Fruit fly (Drosophila melanogaster) whole organism, embryonic: ENCODE data around the gene CG7945.
A peak's percentile ranks its signal among the peaks of the same experiment; 100 is the strongest.

ENCODE experiments used
- Ada2b ChIP-seq: fragments of 200-800 bp; sonication (Bioruptor generic); IDR thresholded peaks from 2 replicates; pipeline ENCODE4 v1.3.6; 2022; ENCODE audit warnings: missing biosample characterization, missing genetic modification characterization
- CG10431 ChIP-seq: fragments of 200-800 bp; sonication (Bioruptor generic); optimal IDR thresholded peaks from 3 replicates; lab custom pipeline; 2018; ENCODE audit warnings: missing biosample characterization, mild to moderate bottlenecking, missing genetic modification characterization
- CG10565 ChIP-seq: fragments of 200-800 bp; sonication (Bioruptor generic); optimal IDR thresholded peaks from 3 replicates; lab custom pipeline; 2016; ENCODE audit warnings: missing biosample characterization, mild to moderate bottlenecking, missing genetic modification characterization
- CG11456 ChIP-seq: fragments of 200-800 bp; sonication (Bioruptor generic); IDR thresholded peaks from 3 replicates; pipeline ENCODE4 v1.3.6; 2022; ENCODE audit warnings: missing biosample characterization, missing genetic modification characterization
- CG12155 ChIP-seq: fragments of 200-800 bp; sonication (Bioruptor generic); optimal IDR thresholded peaks from 3 replicates; lab custom pipeline; 2016; ENCODE audit warnings: missing biosample characterization, missing genetic modification characterization
- CG13287 ChIP-seq: fragments of 200-800 bp; sonication (Bioruptor generic); IDR thresholded peaks from 2 replicates; pipeline ENCODE4 v1.3.6; 2022; ENCODE audit warnings: missing biosample characterization, missing genetic modification characterization; ENCODE audit not compliant: partially characterized antibody
- CG15696 ChIP-seq: fragments of 200-800 bp; sonication (Bioruptor generic); optimal IDR thresholded peaks from 2 replicates; lab custom pipeline; 2019; ENCODE audit warnings: missing biosample characterization, mild to moderate bottlenecking, missing genetic modification characterization, moderate library complexity
- CG16779 ChIP-seq: fragments of 200-800 bp; sonication (Bioruptor generic); IDR thresholded peaks from 2 replicates; pipeline ENCODE4 v1.3.6; 2022; ENCODE audit warnings: missing biosample characterization, missing genetic modification characterization
- CG16863 ChIP-seq: fragments of 200-800 bp; sonication (Bioruptor generic); optimal IDR thresholded peaks from 3 replicates; lab custom pipeline; 2016; ENCODE audit warnings: missing biosample characterization, missing genetic modification characterization
- CG17568 ChIP-seq: fragments of 200-800 bp; sonication (Bioruptor generic); optimal IDR thresholded peaks from 2 replicates; lab custom pipeline; 2018; ENCODE audit warnings: missing biosample characterization, mild to moderate bottlenecking, missing genetic modification characterization, moderate library complexity
- CG2889 ChIP-seq: fragments of 200-800 bp; sonication (Bioruptor generic); IDR thresholded peaks from 3 replicates; pipeline ENCODE4 v1.3.6; 2022; ENCODE audit warnings: missing biosample characterization, missing genetic modification characterization
- CG31388 ChIP-seq: fragments of 200-800 bp; sonication (Bioruptor generic); optimal IDR thresholded peaks from 2 replicates; lab custom pipeline; 2016; ENCODE audit warnings: missing biosample characterization, missing genetic modification characterization
- CG3726 ChIP-seq: fragments of 200-800 bp; sonication (Bioruptor generic); IDR thresholded peaks from 3 replicates; pipeline ENCODE4, ENCODE4 v1.3.6; 2022; ENCODE audit warnings: missing biosample characterization, missing genetic modification characterization
- CG4360 ChIP-seq: fragments of 200-800 bp; sonication (Bioruptor generic); IDR thresholded peaks from 2 replicates; pipeline ENCODE4 v1.3.6; 2022; ENCODE audit warnings: missing biosample characterization, missing genetic modification characterization
- CG6175 ChIP-seq: fragments of 200-800 bp; sonication (Bioruptor generic); IDR thresholded peaks from 3 replicates; pipeline ENCODE4 v1.3.6; 2022; ENCODE audit warnings: missing biosample characterization, missing genetic modification characterization
- CG7786 ChIP-seq: fragments of 200-800 bp; sonication (Bioruptor generic); optimal IDR thresholded peaks from 2 replicates; lab custom pipeline; 2016; ENCODE audit warnings: missing biosample characterization, missing genetic modification characterization
- CG7987 ChIP-seq: fragments of 200-800 bp; sonication (Bioruptor generic); optimal IDR thresholded peaks from 2 replicates; lab custom pipeline; 2018; ENCODE audit warnings: missing biosample characterization, mild to moderate bottlenecking, missing genetic modification characterization, moderate library complexity
- CG8290 ChIP-seq, 3 experiments: fragments of 200-800 bp; sonication (Bioruptor generic); optimal IDR thresholded peaks; 2 replicates each; lab custom pipeline; 2016 to 2019; ENCODE audit warnings: missing biosample characterization in 3 of 3, missing genetic modification characterization in 3 of 3, mild to moderate bottlenecking in 2 of 3, moderate library complexity in 1 of 3
- CG9437 ChIP-seq: fragments of 200-800 bp; sonication (Bioruptor generic); optimal IDR thresholded peaks from 2 replicates; lab custom pipeline; 2018; ENCODE audit warnings: missing biosample characterization, mild to moderate bottlenecking, missing genetic modification characterization
- CG9932 ChIP-seq: fragments of 200-800 bp; sonication (Bioruptor generic); IDR thresholded peaks from 2 replicates; pipeline ENCODE4 v1.3.6; 2022; ENCODE audit warnings: missing biosample characterization, missing genetic modification characterization
- Dfd ChIP-seq, 2 experiments: fragments of >200 bp; optimal IDR thresholded peaks; 2 replicates each; lab custom pipeline; 2017; ENCODE audit warnings: missing biosample characterization in 2 of 2, missing genetic modification characterization in 2 of 2
- Dp ChIP-seq: fragments of 200-800 bp; sonication (Bioruptor generic); optimal IDR thresholded peaks from 2 replicates; lab custom pipeline; 2018; ENCODE audit warnings: missing biosample characterization, mild to moderate bottlenecking, missing genetic modification characterization, moderate library complexity
- Fer3 ChIP-seq: fragments of 200-800 bp; sonication (Bioruptor generic); optimal IDR thresholded peaks from 2 replicates; lab custom pipeline; 2018; ENCODE audit warnings: missing biosample characterization, mild to moderate bottlenecking, missing genetic modification characterization, moderate library complexity
- H2.0 ChIP-seq: fragments of 200-800 bp; sonication (Bioruptor generic); IDR thresholded peaks from 2 replicates; pipeline ENCODE4 v1.3.6; 2022; ENCODE audit warnings: missing biosample characterization, missing genetic modification characterization
- HmgD ChIP-seq: fragments of 200-800 bp; sonication (Bioruptor generic); optimal IDR thresholded peaks from 3 replicates; lab custom pipeline; 2016; ENCODE audit warnings: missing biosample characterization, missing genetic modification characterization
- MTF-1 ChIP-seq: fragments of 200-800 bp; sonication (Bioruptor generic); optimal IDR thresholded peaks from 2 replicates; lab custom pipeline; 2018; ENCODE audit warnings: missing biosample characterization, mild to moderate bottlenecking, missing genetic modification characterization, borderline replicate concordance
- Side ChIP-seq: fragments of 200-800 bp; sonication (Bioruptor generic); optimal IDR thresholded peaks from 2 replicates; lab custom pipeline; 2016; ENCODE audit warnings: missing biosample characterization, missing genetic modification characterization
- Tbp ChIP-seq: fragments of >200 bp; optimal IDR thresholded peaks from 2 replicates; lab custom pipeline; 2018; ENCODE audit warnings: missing biosample characterization, missing genetic modification characterization
- amos ChIP-seq: fragments of 200-800 bp; sonication (Bioruptor generic); IDR thresholded peaks from 2 replicates; pipeline ENCODE4 v1.3.6; 2022; ENCODE audit warnings: missing biosample characterization, missing genetic modification characterization; ENCODE audit not compliant: partially characterized antibody
- disco-r ChIP-seq: fragments of 200-800 bp; sonication (Bioruptor generic); optimal IDR thresholded peaks from 2 replicates; lab custom pipeline; 2016; ENCODE audit warnings: missing biosample characterization, missing genetic modification characterization
- dpn ChIP-seq, 2 experiments: fragments of 200-800 bp; sonication (Bioruptor generic); optimal IDR thresholded peaks; 3 replicates each; lab custom pipeline; 2016; ENCODE audit warnings: missing biosample characterization in 2 of 2, missing genetic modification characterization in 2 of 2
- en ChIP-seq: fragments of 200-800 bp; sonication (Bioruptor generic); optimal IDR thresholded peaks from 2 replicates; lab custom pipeline; 2016; ENCODE audit warnings: missing biosample characterization, missing genetic modification characterization
- eve ChIP-seq, 2 experiments: fragments of >200 bp; optimal IDR thresholded peaks; 2 replicates each; lab custom pipeline; 2017; ENCODE audit warnings: missing biosample characterization in 2 of 2, missing genetic modification characterization in 2 of 2
- exex ChIP-seq: fragments of 200-800 bp; sonication (Bioruptor generic); optimal IDR thresholded peaks from 4 replicates; lab custom pipeline; 2018; ENCODE audit warnings: missing biosample characterization, mild to moderate bottlenecking, missing genetic modification characterization, moderate library complexity
- fd3F ChIP-seq: fragments of 200-800 bp; sonication (Bioruptor generic); optimal IDR thresholded peaks from 2 replicates; lab custom pipeline; 2018; ENCODE audit warnings: missing biosample characterization, mild to moderate bottlenecking, missing genetic modification characterization, moderate library complexity
- grn ChIP-seq: fragments of 200-800 bp; sonication (Bioruptor generic); optimal IDR thresholded peaks from 3 replicates; lab custom pipeline; 2017; ENCODE audit warnings: missing biosample characterization, missing genetic modification characterization
- gsb-n ChIP-seq: fragments of 200-800 bp; sonication (Bioruptor generic); optimal IDR thresholded peaks from 3 replicates; lab custom pipeline; 2018; ENCODE audit warnings: missing biosample characterization, mild to moderate bottlenecking, missing genetic modification characterization
- kay ChIP-seq: fragments of 200-800 bp; sonication (Bioruptor generic); optimal IDR thresholded peaks from 2 replicates; lab custom pipeline; 2016; ENCODE audit warnings: missing biosample characterization, missing genetic modification characterization
- lmd ChIP-seq: fragments of 200-800 bp; sonication (Bioruptor generic); IDR thresholded peaks from 2 replicates; pipeline ENCODE4 v1.3.6; 2022; ENCODE audit warnings: missing biosample characterization, missing genetic modification characterization
- mam ChIP-seq: fragments of 200-800 bp; sonication (Bioruptor generic); optimal IDR thresholded peaks from 3 replicates; lab custom pipeline; 2016; ENCODE audit warnings: missing biosample characterization, missing genetic modification characterization
- odd ChIP-seq: fragments of 200-800 bp; sonication (Bioruptor generic); optimal IDR thresholded peaks from 2 replicates; lab custom pipeline; 2017; ENCODE audit warnings: missing biosample characterization, mild to moderate bottlenecking, missing genetic modification characterization
- ranshi ChIP-seq: fragments of 200-800 bp; sonication (Bioruptor generic); IDR thresholded peaks from 2 replicates; pipeline ENCODE4 v1.3.6; 2022; ENCODE audit warnings: missing biosample characterization, missing genetic modification characterization
- rib ChIP-seq: fragments of 200-800 bp; sonication (Bioruptor generic); IDR thresholded peaks from 2 replicates; pipeline ENCODE4 v1.3.6; 2022; ENCODE audit warnings: missing biosample characterization, missing genetic modification characterization
- ro ChIP-seq: fragments of 200-800 bp; sonication (Bioruptor generic); IDR thresholded peaks from 2 replicates; pipeline ENCODE4 v1.3.6; 2022; ENCODE audit warnings: missing biosample characterization, missing genetic modification characterization
- tap ChIP-seq: fragments of 200-800 bp; optimal IDR thresholded peaks from 3 replicates; lab custom pipeline; 2019; ENCODE audit warnings: missing biosample characterization, mild to moderate bottlenecking, missing genetic modification characterization, moderate library complexity
- toy ChIP-seq: fragments of 200-800 bp; sonication (Bioruptor generic); IDR thresholded peaks from 2 replicates; pipeline ENCODE4 v1.3.6; 2022; ENCODE audit warnings: missing biosample characterization, missing genetic modification characterization
- trh ChIP-seq: fragments of 200-800 bp; sonication (Bioruptor generic); optimal IDR thresholded peaks from 2 replicates; lab custom pipeline; 2016; ENCODE audit warnings: missing biosample characterization, missing genetic modification characterization
- tx ChIP-seq: fragments of 200-800 bp; sonication (Bioruptor generic); optimal IDR thresholded peaks from 2 replicates; lab custom pipeline; 2016; ENCODE audit warnings: missing biosample characterization, missing genetic modification characterization
- wek ChIP-seq: fragments of 200-800 bp; sonication (Bioruptor generic); optimal IDR thresholded peaks from 3 replicates; lab custom pipeline; 2018; ENCODE audit warnings: missing biosample characterization, mild to moderate bottlenecking, missing genetic modification characterization, moderate library complexity

CG7945 gene

DNA sequence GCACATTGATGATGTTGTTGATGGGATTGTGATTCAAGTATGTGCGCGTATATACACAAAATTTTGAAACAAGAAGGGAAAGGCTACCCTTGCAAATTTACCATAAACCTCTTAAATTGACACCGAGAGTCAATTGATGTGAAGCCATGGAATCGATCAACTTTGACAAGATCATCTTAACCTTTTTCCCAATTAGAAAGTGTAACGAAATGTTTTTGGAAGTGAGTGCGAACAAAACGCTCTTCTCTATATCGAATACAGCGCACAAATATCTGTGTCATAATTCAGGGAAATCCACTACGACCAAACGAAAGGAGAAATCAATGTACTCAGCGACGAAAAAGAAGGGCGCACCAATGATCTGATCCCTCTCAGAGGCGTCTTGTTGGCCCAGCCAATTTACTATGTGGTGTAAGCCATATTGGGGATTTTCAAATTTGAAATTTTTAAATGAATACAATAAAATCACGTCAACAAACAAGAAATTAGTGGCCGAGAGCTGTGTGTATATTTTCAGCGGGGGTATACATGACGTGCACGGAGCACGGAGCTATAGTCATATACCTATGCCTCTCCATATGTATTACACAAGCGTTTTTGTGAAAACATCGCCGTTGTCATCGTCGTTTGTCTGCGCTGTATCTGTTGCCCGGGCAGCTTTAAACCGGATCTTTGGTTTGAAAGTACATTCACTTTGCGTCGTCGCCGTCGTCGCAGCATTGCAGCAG is 9.6 kb upstream of the CG7945 start (continued):
- TF ChIP-seq Tbp (GFP tag; lab: Kevin White, UChicago) = no peak
- TF ChIP-seq lmd (GFP tag; lab: Robert Waterston, UW) = peak; percentile 16; the same call in 1 of the 2 replicates
- peak; percentile 11 for TF ChIP-seq CG17568 (GFP tag; lab: Kevin White, UChicago)
- TF ChIP-seq dpn (GFP tag; optimal IDR thresholded peaks at IDR 0.05; lab: Kevin White, UChicago) = peak in 1 of 2 experiments; percentile 4
- TF ChIP-seq CG16779 (GFP tag; lab: Robert Waterston, UW) = 0 out of 2 replicates have a peak, but pooled peaks have one; percentile 3
- TF ChIP-seq fd3F (GFP tag; lab: Kevin White, UChicago) = no peak
- no peak for TF ChIP-seq tx (GFP tag; lab: Kevin White, UChicago)
- TF ChIP-seq grn (GFP tag; lab: Kevin White, UChicago) = peak; percentile 62
- TF ChIP-seq mam (GFP tag; lab: Kevin White, UChicago) = peak; percentile 52
- no peak for TF ChIP-seq en (GFP tag; lab: Kevin White, UChicago)
- TF ChIP-seq CG6175 = no peak
- no peak for TF ChIP-seq CG2889 (GFP tag; lab: Robert Waterston, UW)
- TF ChIP-seq Side (GFP tag; lab: Kevin White, UChicago) = peak; percentile 47
- peak; percentile 46; the same call in 1 of the 2 replicates for TF ChIP-seq H2.0 (GFP tag; lab: Robert Waterston, UW)
- TF ChIP-seq CG9932 (GFP tag; lab: Robert Waterston, UW) = peak; percentile 46
- TF ChIP-seq CG9437 (GFP tag; lab: Kevin White, UChicago) = no peak
- TF ChIP-seq CG11456 (GFP tag; lab: Robert Waterston, UW) = no peak
- no peak for TF ChIP-seq CG13287
- TF ChIP-seq Dp (GFP tag; lab: Kevin White, UChicago) = no peak
- TF ChIP-seq kay (GFP tag; lab: Kevin White, UChicago) = no peak
- no peak for TF ChIP-seq MTF-1 (GFP tag; lab: Kevin White, UChicago)
- TF ChIP-seq CG8290 (GFP tag; optimal IDR thresholded peaks at IDR 0.05; lab: Kevin White, UChicago) = no peak
- peak in 1 of 2 experiments; percentile 40 for TF ChIP-seq CG8290 (tag; optimal IDR thresholded peaks at IDR 0.05; lab: Kevin White, UChicago)
- no peak for TF ChIP-seq rib (GFP tag; lab: Robert Waterston, UW)
- TF ChIP-seq tap (tag; lab: Kevin White, UChicago) = peak; percentile 43
- peak; percentile 27 for TF ChIP-seq CG16863 (GFP tag; lab: Kevin White, UChicago)
- peak; percentile 74 for TF ChIP-seq CG10431 (GFP tag; lab: Kevin White, UChicago)
- TF ChIP-seq odd (GFP tag; lab: Kevin White, UChicago) = no peak
- TF ChIP-seq Fer3 = no peak
- TF ChIP-seq trh (GFP tag; lab: Kevin White, UChicago) = no peak
- TF ChIP-seq CG4360 (GFP tag; lab: Robert Waterston, UW) = 0 out of 2 replicates have a peak, but pooled peaks have one; percentile 26
- TF ChIP-seq CG31388 (GFP tag; lab: Kevin White, UChicago) = peak; percentile 10
- TF ChIP-seq CG10565 (GFP tag; lab: Kevin White, UChicago) = no peak
- peak; percentile 53 for TF ChIP-seq CG7786
- peak; percentile 9 for TF ChIP-seq disco-r (GFP tag; lab: Kevin White, UChicago)
- peak; percentile 31 for TF ChIP-seq CG7987 (GFP tag; lab: Kevin White, UChicago)
- peak; percentile 1 for TF ChIP-seq CG12155 (GFP tag; lab: Kevin White, UChicago)
- TF ChIP-seq exex = no peak
- no peak for TF ChIP-seq HmgD (GFP tag; lab: Kevin White, UChicago)
- peak in 1 of 2 experiments; percentile 93 for TF ChIP-seq eve (GFP tag; optimal IDR thresholded peaks at IDR 0.05; lab: Kevin White, UChicago)
- 0 out of 3 replicates have a peak, but pooled peaks have one; percentile 58 for TF ChIP-seq CG3726
- no peak for TF ChIP-seq Dfd (GFP tag; optimal IDR thresholded peaks at IDR 0.05; lab: Kevin White, UChicago)
- TF ChIP-seq gsb-n = peak; percentile 59
- TF ChIP-seq toy = 0 out of 2 replicates have a peak, but pooled peaks have one; percentile 17
- TF ChIP-seq Ada2b (GFP tag; lab: Robert Waterston, UW) = peak; percentile 33; the same call in 1 of the 2 replicates
- peak; percentile 18 for TF ChIP-seq CG15696 (tag; lab: Kevin White, UChicago)
- TF ChIP-seq wek (GFP tag; lab: Kevin White, UChicago) = no peak
- no peak for TF ChIP-seq amos (GFP tag; lab: Robert Waterston, UW)
- TF ChIP-seq ro = no peak
- no peak; the same call in 1 of the 2 replicates for TF ChIP-seq ranshi (GFP tag; lab: Robert Waterston, UW)
